Worm (Caenorhabditis elegans): ENCODE measurements around the gene gst-19.

Gene gst-19

ce11 chrII:13638576-13638975 lies 11.6 kb upstream of the gst-19 start (continued):
- TF ChIP-seq T26A8.4 (GFP tag; IDR thresholded peaks at IDR 0.05) (peak; percentile 9; the same call in 1 of the 2 replicates), unc-39 (tag; optimal IDR thresholded peaks at IDR 0.05) (no peak), tag-97 (GFP tag; IDR thresholded peaks at IDR 0.05) (no peak), fos-1 (tag; optimal IDR thresholded peaks at IDR 0.05) (no peak), mdl-1 (tag; optimal IDR thresholded peaks at IDR 0.05) (peak in 1 of 2 experiments; percentile 69), dmd-9 (GFP tag; IDR thresholded peaks at IDR 0.05) (no peak)

DNA sequence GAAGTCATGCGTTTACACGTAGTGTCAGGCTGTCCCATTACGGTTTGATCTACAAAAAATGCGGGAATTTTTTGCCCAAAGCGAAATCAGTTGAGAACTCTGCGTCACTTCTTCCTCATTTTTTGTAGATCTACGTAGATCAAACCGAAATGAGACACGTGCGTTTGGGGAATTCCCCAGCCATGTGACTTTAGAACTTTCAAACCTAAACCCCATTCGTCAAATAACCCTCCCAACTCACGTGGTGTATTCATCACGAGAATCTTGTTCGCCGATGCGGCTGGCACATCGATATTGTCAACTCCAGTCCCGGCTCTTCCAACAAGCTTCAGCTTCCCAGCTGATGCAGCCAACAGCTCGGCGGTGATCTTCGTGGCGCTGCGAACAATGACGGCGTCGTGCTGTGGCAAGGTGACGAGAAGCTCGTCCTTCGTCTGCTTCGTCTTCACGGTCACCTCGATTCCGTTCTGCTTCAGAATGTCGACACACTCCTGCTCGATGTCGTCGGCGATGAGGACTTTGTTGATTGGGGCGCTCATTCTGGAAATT lies 11.1 kb upstream of the gst-19 start, which contains the start of gene phdh-1:
Gene phdh-1 (minus strand): TSS at position 540 of the 549 bp plus-strand sequence.
- no peak for TF ChIP-seq lin-38 (GFP tag; IDR thresholded peaks at IDR 0.05)
- TF ChIP-seq lin-29 (GFP tag; IDR thresholded peaks at IDR 0.05): no peak
- TF ChIP-seq spr-1 (tag; optimal IDR thresholded peaks at IDR 0.05): no peak
- no peak for TF ChIP-seq dpl-1 (GFP tag; optimal IDR thresholded peaks at IDR 0.05)
- TF ChIP-seq dmd-8 (GFP tag; IDR thresholded peaks at IDR 0.05): no peak
- TF ChIP-seq hlh-30 (tag; optimal IDR thresholded peaks at IDR 0.05; ENCODE audit: insufficient read depth): peak; percentile 51
- TF ChIP-seq D1046.2 (GFP tag; IDR thresholded peaks at IDR 0.05): no peak
- TF ChIP-seq php-3 (GFP tag; IDR thresholded peaks at IDR 0.05): no peak
- no peak for TF ChIP-seq ZK337.2 (GFP tag; IDR thresholded peaks at IDR 0.05)
- no peak for TF ChIP-seq mdl-1 (tag; optimal IDR thresholded peaks at IDR 0.05)
- TF ChIP-seq pha-4 (GFP tag; IDR thresholded peaks at IDR 0.05): no peak
- no peak for TF ChIP-seq pha-4 (tag; optimal IDR thresholded peaks at IDR 0.05)
- TF ChIP-seq ztf-7 (tag; optimal IDR thresholded peaks at IDR 0.05): no peak
- TF ChIP-seq T26A8.4 (GFP tag; IDR thresholded peaks at IDR 0.05): no peak
- TF ChIP-seq nhr-11 (tag; optimal IDR thresholded peaks at IDR 0.05): no peak
- TF ChIP-seq madf-5 (GFP tag; IDR thresholded peaks at IDR 0.05): 0 out of 4 replicates have a peak, but pooled peaks of 1 of the 2 experiments have one; percentile 23
- no peak for TF ChIP-seq tag-97 (GFP tag; IDR thresholded peaks at IDR 0.05)
- no peak for TF ChIP-seq nhr-6 (tag; optimal IDR thresholded peaks at IDR 0.05)
- TF ChIP-seq lin-39 (tag; optimal IDR thresholded peaks at IDR 0.05): no peak
- TF ChIP-seq nhr-237 (tag; optimal IDR thresholded peaks at IDR 0.05): no peak
- TF ChIP-seq set-16 (GFP tag; IDR thresholded peaks at IDR 0.05): peak; percentile 74
- TF ChIP-seq unc-62 (GFP tag; optimal IDR thresholded peaks at IDR 0.05 in 1 of 2): peak in 1 of 2 experiments; percentile 18
- TF ChIP-seq unc-62 (tag; optimal IDR thresholded peaks at IDR 0.05): no peak
- no peak for TF ChIP-seq nhr-76 (tag; optimal IDR thresholded peaks at IDR 0.05)
- no peak for TF ChIP-seq sdz-12 (GFP tag; optimal IDR thresholded peaks at IDR 0.05)
- TF ChIP-seq aha-1 (tag): peak; percentile 84

- TF ChIP-seq dve-1 (tag; optimal IDR thresholded peaks at IDR 0.05; ENCODE audit: insufficient read depth) (no peak), mxl-2 (GFP tag; conservative IDR thresholded peaks at IDR 0.05) (no peak), set-16 (GFP tag; IDR thresholded peaks at IDR 0.05) (peak; percentile 79)
Measured at ce11 chrII:13637464-13637863, 10.5 kb upstream of the gst-19 start.

ce11 chrII:13636596-13636995 lies 9.7 kb upstream of the gst-19 start:
- TF ChIP-seq lin-39 (tag; optimal IDR thresholded peaks at IDR 0.05) (no peak), tag-97 (GFP tag; IDR thresholded peaks at IDR 0.05) (no peak), unc-130 (GFP tag; optimal IDR thresholded peaks at IDR 0.05) (no peak), nhr-41 (GFP tag; IDR thresholded peaks at IDR 0.05) (0 out of 2 replicates have a peak, but pooled peaks have one; percentile 22), mep-1 (tag; optimal IDR thresholded peaks at IDR 0.05) (peak; percentile 18), lir-3 (tag; optimal IDR thresholded peaks at IDR 0.05) (no peak), nhr-6 (tag; optimal IDR thresholded peaks at IDR 0.05) (no peak), sdz-12 (GFP tag; optimal IDR thresholded peaks at IDR 0.05) (no peak), mes-2 (tag; optimal IDR thresholded peaks at IDR 0.05; ENCODE audit: poor library complexity, severe bottlenecking) (peak; percentile 0), nhr-77 (tag; optimal IDR thresholded peaks at IDR 0.05) (peak; percentile 11), hmg-1.1 (GFP tag; IDR thresholded peaks at IDR 0.05) (no peak), ceh-44 (GFP tag; IDR thresholded peaks at IDR 0.05) (no peak), spr-1 (tag; optimal IDR thresholded peaks at IDR 0.05) (no peak), lin-29 (GFP tag; IDR thresholded peaks at IDR 0.05) (no peak), unc-62 (GFP tag; optimal IDR thresholded peaks at IDR 0.05 in 1 of 2) (peak in 1 of 2 experiments; percentile 75), unc-62 (tag; optimal IDR thresholded peaks at IDR 0.05) (no peak), D1046.2 (GFP tag; IDR thresholded peaks at IDR 0.05) (no peak), nhr-25 (tag; optimal IDR thresholded peaks at IDR 0.05; ENCODE audit: borderline replicate concordance, insufficient read depth) (peak; percentile 10), nhr-28 (tag; optimal IDR thresholded peaks at IDR 0.05) (no peak), daf-12 (tag; optimal IDR thresholded peaks at IDR 0.05) (no peak), dmd-8 (GFP tag; IDR thresholded peaks at IDR 0.05) (no peak), nhr-10 (tag; optimal IDR thresholded peaks at IDR 0.05) (no peak), snpc-1.2 (GFP tag; IDR thresholded peaks at IDR 0.05) (no peak), ceh-28 (tag; optimal IDR thresholded peaks at IDR 0.05) (no peak), rbr-2 (tag; optimal IDR thresholded peaks at IDR 0.05) (no peak)
